Worm (Caenorhabditis elegans): Measurements from ENCODE around the gene C24B9.3.

DNA sequence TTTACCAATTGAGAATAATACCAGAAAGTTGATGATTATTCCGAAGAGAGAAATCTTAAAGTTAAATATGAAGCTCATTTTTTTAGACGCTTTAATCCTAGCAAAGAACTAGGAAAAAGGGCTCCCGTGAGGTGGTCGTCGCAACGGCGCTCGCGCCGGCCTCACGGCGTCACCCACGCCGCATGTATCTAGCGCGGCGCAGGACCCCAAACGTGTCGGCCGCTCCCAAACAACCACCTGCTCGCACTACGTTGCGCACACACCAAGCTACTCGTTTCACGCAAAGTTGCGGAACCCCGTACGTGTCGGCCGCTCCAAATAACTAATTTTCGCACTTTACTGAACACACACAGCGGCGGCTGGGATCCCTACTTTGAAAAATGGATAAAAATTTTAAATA is 35.0 kb upstream of the C24B9.3 start:
- TF ChIP-seq lin-39 (tag; optimal IDR thresholded peaks at IDR 0.05) (no peak), ztf-4 (tag; optimal IDR thresholded peaks at IDR 0.05) (no peak), nhr-237 (tag; optimal IDR thresholded peaks at IDR 0.05) (no peak), R02D3.7 (tag; optimal IDR thresholded peaks at IDR 0.05) (no peak), ztf-11 (tag; optimal IDR thresholded peaks at IDR 0.05) (no peak), elt-3 (tag; optimal IDR thresholded peaks at IDR 0.05) (no peak), ceh-28 (tag; optimal IDR thresholded peaks at IDR 0.05) (no peak), elt-1 (tag; optimal IDR thresholded peaks at IDR 0.05) (no peak), fos-1 (tag; optimal IDR thresholded peaks at IDR 0.05) (no peak), nhr-28 (tag; optimal IDR thresholded peaks at IDR 0.05) (no peak), pha-4 (tag; optimal IDR thresholded peaks at IDR 0.05) (no peak)
